Worm (Caenorhabditis elegans): ENCODE data around the gene srh-201.

DNA sequence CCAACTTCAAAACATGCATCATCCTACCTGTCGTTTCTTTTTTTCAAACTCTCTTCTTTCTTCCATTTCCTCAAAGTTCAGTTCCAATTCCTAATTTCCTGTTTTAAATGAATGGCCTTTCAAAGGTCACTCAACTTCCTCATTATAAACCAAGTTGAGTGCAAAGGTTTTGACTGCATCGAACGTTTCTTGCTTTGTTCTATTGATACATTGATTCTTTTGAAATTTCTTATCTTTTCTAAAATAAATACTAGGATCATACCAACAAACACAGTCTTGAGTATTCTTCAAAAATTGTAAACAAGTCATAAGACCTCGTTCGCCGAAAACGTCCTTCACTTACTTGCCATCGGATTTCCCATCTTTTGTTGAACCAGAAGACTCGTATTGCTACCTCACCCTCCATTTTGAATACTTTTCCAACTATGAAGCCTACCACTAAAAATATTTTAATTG lies 23.4 kb downstream of the srh-201 start, which contains the start of gene F59E11.7:
- TF ChIP-seq dpl-1 (GFP tag; optimal IDR thresholded peaks at IDR 0.05) (no peak), ama-1 (optimal IDR thresholded peaks at IDR 0.05) (no peak), ama-1 (GFP tag; optimal IDR thresholded peaks at IDR 0.05) (no peak), unc-62 (GFP tag; optimal IDR thresholded peaks at IDR 0.05) (no peak), Y67H2A.10 (GFP tag; conservative IDR thresholded peaks at IDR 0.05) (no peak), dox-1 (GFP tag; IDR thresholded peaks at IDR 0.05) (no peak), ztf-28 (GFP tag; IDR thresholded peaks at IDR 0.05) (no peak), ztf-18 (tag; optimal IDR thresholded peaks at IDR 0.05) (no peak), die-1 (tag; optimal IDR thresholded peaks at IDR 0.05) (no peak), efl-1 (GFP tag; optimal IDR thresholded peaks at IDR 0.05) (no peak), sptf-2 (GFP tag; optimal IDR thresholded peaks at IDR 0.05) (no peak), Y53F4B.3 (GFP tag; IDR thresholded peaks at IDR 0.05) (no peak), nfya-2 (GFP tag; IDR thresholded peaks at IDR 0.05) (no peak), lin-54 (GFP tag; optimal IDR thresholded peaks at IDR 0.05) (no peak), F57A8.1 (GFP tag; optimal IDR thresholded peaks at IDR 0.05) (no peak)

Data from whole organism, young adult.